Worm (Caenorhabditis elegans): ENCODE measurements around the gene F14F9.5.
A peak's percentile ranks its signal among the peaks of the same experiment; 100 is the strongest.

F14F9.5 gene

DNA sequence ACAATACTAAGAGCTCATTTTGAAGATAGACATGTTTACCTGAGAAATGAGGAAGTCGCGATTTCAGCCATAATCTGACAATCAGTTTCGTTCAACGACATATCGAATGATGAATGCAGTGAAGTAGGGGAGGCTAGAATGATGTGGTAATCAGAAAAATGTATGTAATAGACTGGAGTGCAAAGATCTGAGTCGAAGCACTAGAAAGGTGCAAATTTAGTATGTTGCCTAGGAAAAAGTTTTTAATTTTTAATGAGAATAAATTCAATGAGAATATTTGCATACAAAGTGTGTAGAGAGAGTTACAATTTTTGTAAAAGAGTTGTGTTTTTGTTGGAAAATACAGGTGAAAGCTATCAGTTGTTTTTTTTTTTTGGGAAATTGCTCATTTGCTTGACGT lies 22.0 kb upstream of the F14F9.5 start, which contains the start of gene srab-2:
Gene srab-2 (minus strand): TSS at position 101 of the 400 bp plus-strand sequence.
- TF ChIP-seq R02D3.7 (tag; optimal IDR thresholded peaks at IDR 0.05) = no peak

DNA sequence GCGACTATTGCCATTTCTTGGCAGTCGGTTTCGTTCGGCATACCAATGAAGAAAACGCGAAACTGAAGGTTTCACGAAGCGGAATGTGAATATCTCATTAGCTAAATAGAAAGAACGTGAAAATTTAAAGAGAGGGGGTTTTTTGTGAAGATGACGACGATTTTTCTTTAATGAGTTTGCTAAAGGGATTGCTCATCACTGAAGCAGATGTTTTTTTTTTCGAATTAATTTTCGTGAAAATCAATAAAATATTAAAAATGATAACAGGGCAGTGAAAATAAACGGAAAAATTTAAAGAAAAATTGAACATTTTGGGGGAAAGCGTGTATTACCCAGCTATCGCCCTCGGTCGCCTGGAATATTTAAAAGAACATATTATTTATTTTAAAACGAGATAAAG lies 19.1 kb upstream of the F14F9.5 start, which contains the start of gene srab-3:
Gene srab-3 (minus strand): TSS at position 101 of the 400 bp plus-strand sequence.
- TF ChIP-seq alr-1 (tag; optimal IDR thresholded peaks at IDR 0.05) (no peak), sma-3 (GFP tag; optimal IDR thresholded peaks at IDR 0.05) (no peak), ama-1 (optimal IDR thresholded peaks at IDR 0.05) (no peak), unc-62 (GFP tag; optimal IDR thresholded peaks at IDR 0.05) (no peak), gmeb-1 (tag; optimal IDR thresholded peaks at IDR 0.05) (no peak), mab-5 (tag; optimal IDR thresholded peaks at IDR 0.05) (no peak), nhr-23 (tag; optimal IDR thresholded peaks at IDR 0.05) (no peak), unc-39 (tag; optimal IDR thresholded peaks at IDR 0.05) (no peak), egl-27 (tag; optimal IDR thresholded peaks at IDR 0.05) (no peak), ztf-1 (GFP tag; conservative IDR thresholded peaks at IDR 0.05) (no peak), skn-1 (tag; optimal IDR thresholded peaks at IDR 0.05) (no peak)

DNA sequence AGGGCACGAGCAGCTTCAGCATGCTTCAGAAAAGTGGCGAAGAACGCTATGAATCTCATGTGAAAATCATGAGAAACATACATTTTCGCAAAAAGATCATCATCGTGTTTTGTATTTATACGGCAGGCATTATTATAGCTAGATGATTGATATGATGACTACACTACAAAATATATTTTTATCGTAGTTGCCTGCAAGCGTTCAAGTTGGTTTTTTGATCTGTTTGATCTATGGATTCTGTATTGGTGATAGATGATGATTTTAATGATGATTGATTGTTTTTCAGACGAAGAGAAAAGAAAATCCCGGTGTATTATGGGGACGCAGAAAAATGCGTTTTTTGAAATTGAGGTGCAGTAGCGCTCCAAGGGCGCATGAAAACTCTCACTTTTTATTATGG lies 16.2 kb upstream of the F14F9.5 start, which contains the start of gene ugt-63:
Gene ugt-63 (minus strand): TSS at position 89 of the 400 bp plus-strand sequence.
- TF ChIP-seq sma-9 (GFP tag; optimal IDR thresholded peaks at IDR 0.05) = peak; percentile 69
- no peak for TF ChIP-seq sma-9 (tag; optimal IDR thresholded peaks at IDR 0.05)
- TF ChIP-seq crh-2 (tag; optimal IDR thresholded peaks at IDR 0.05) = no peak
- TF ChIP-seq mab-5 (tag; optimal IDR thresholded peaks at IDR 0.05) = peak; percentile 30
- TF ChIP-seq nhr-25 (tag; optimal IDR thresholded peaks at IDR 0.05) = peak; percentile 29
- TF ChIP-seq zag-1 (tag; optimal IDR thresholded peaks at IDR 0.05) = no peak
- no peak for TF ChIP-seq nhr-10 (tag; optimal IDR thresholded peaks at IDR 0.05)
- no peak for TF ChIP-seq alr-1 (tag; optimal IDR thresholded peaks at IDR 0.05)
- TF ChIP-seq skn-1 (tag; optimal IDR thresholded peaks at IDR 0.05) = no peak
- TF ChIP-seq mbf-1 (tag; optimal IDR thresholded peaks at IDR 0.05) = no peak
- peak; percentile 18 for TF ChIP-seq nhr-21 (tag; optimal IDR thresholded peaks at IDR 0.05)
- no peak for TF ChIP-seq elt-3 (tag; optimal IDR thresholded peaks at IDR 0.05)

DNA sequence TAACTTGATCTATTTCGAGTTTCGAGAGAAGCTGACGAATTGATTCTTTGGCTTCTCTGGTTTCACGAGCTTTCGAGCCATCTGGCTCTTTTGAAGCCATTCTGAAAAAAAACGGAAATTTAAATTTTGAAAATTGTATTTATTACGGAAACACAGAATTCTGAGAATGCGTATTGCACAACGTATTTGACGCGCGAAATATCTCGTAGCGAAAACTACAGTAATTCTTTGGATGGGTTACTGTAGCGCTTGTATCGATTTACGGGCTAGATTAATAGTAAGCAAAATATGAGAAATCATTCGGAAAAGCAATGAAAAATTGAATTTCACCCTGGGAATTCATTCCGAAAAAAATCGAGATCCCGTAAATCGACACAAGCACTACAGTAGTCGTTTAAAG lies 13.2 kb upstream of the F14F9.5 start, which contains the start of gene C04F5.8:
Gene C04F5.8 (minus strand): TSS at position 101 of the 400 bp plus-strand sequence.
- TF ChIP-seq nhr-25 (tag; optimal IDR thresholded peaks at IDR 0.05) = no peak

DNA sequence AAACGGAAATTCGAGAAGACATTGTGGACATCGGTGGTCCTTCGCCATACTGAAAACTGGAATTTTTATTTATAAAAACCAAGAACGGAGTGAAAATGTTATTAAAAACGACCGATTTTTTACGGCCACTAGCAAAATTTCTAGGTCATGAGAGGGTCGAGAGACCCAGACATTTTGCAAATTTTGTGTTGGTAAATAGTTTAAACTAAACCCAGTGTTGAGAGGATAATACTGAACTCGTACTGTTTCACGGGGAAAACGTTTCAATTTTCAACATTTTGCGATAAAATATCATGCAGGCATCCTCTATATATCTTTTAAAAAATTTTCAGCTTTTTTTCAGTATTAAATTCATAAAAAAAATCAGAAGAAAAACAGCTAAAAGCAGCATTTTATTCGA lies 7.8 kb upstream of the F14F9.5 start, which contains the start of gene C04F5.9:
Gene C04F5.9 (minus strand): TSS at position 101 of the 400 bp plus-strand sequence.
- TF ChIP-seq elt-1 (tag; optimal IDR thresholded peaks at IDR 0.05) (no peak), nhr-6 (tag; optimal IDR thresholded peaks at IDR 0.05) (no peak), ama-1 (optimal IDR thresholded peaks at IDR 0.05) (no peak), ztf-4 (tag; optimal IDR thresholded peaks at IDR 0.05) (no peak), Y55F3AM.14 (GFP tag; optimal IDR thresholded peaks at IDR 0.05) (no peak), ceh-82 (tag; optimal IDR thresholded peaks at IDR 0.05) (no peak), ZK546.5 (tag; optimal IDR thresholded peaks at IDR 0.05) (no peak), ztf-11 (tag; optimal IDR thresholded peaks at IDR 0.05) (no peak), skn-1 (tag; optimal IDR thresholded peaks at IDR 0.05) (no peak), unc-62 (GFP tag; optimal IDR thresholded peaks at IDR 0.05) (no peak), nhr-11 (tag; optimal IDR thresholded peaks at IDR 0.05) (no peak), nhr-10 (tag; optimal IDR thresholded peaks at IDR 0.05) (no peak), ceh-16 (tag; optimal IDR thresholded peaks at IDR 0.05) (no peak), zag-1 (tag; optimal IDR thresholded peaks at IDR 0.05) (no peak), lin-39 (tag; optimal IDR thresholded peaks at IDR 0.05) (no peak), alr-1 (tag; optimal IDR thresholded peaks at IDR 0.05) (no peak), R02D3.7 (tag; optimal IDR thresholded peaks at IDR 0.05) (no peak), sma-9 (GFP tag; optimal IDR thresholded peaks at IDR 0.05) (no peak), sma-9 (tag; optimal IDR thresholded peaks at IDR 0.05) (no peak), nhr-77 (tag; optimal IDR thresholded peaks at IDR 0.05) (no peak)

DNA sequence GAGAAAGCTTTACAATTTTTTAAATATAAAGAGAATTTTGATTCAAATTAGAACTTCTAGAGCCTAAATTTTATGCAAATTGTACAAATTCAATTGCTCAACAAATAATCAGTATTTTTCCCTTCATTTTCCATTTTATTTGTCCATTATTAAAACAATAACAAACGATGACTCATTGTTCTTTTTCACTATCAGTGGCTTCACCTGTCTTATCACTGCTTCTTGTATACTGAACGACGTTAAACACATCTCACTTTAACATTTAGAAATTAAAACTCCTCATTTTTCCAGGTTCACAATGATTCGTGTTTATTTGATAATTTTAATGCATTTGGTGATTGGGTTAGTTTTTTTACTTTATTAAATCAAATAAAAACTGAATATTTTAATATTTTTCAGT lies 7.2 kb upstream of the F14F9.5 start, which contains the start of gene sid-1:
Gene sid-1 (plus strand): TSS at position 292 of the 400 bp plus-strand sequence.
- TF ChIP-seq fos-1 (tag; optimal IDR thresholded peaks at IDR 0.05) = peak; percentile 80
- no peak for TF ChIP-seq peb-1 (tag; optimal IDR thresholded peaks at IDR 0.05)
